Worm (Caenorhabditis elegans): ENCODE results near the gene ZK418.11.

The ZK418.11 gene

DNA sequence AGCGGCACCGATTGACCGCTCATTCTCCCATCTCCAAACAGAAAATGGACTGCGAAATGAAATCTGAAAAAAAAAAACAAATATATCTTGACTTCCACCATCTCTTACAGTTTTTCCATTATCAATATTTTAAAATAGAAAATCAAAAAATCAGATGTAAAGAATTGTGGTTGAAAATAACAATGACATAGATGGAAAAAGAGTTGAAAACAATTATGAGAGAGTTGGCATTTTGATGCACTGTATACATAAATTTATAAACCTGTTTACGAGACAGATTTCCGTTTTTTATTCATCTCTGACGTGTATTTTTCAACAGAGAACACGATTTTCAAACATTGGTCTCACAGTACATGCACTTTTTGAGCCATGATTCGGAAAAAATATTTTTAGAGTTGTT is 19.4 kb upstream of the ZK418.11 start, which contains the start of gene ZK418.7:
ZK418.7 (minus strand) TSS at position 101 of the 400 bp plus-strand sequence.
- TF ChIP-seq dao-5 (tag; optimal IDR thresholded peaks at IDR 0.05): no peak
- no peak for TF ChIP-seq him-1 (tag; optimal IDR thresholded peaks at IDR 0.05)
- TF ChIP-seq W03F9.2 (tag; optimal IDR thresholded peaks at IDR 0.05): no peak

DNA sequence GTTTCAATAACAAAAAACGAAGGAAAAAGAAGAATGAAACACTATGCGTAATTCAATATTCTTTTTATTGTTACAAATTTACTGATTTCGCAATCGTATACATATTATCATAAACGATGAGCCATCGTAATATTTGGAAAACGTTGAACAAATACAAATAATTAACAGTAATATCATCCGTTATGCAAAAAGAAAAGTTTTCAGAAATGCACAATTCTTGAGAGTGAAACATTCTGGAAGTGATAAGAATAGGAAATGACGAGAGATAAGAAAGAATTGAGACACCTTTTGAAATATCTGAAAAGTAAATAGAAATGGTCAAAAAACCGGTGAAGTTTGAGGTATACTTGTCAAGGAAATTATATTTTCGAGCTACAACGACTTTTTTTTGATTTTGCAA is 18.6 kb upstream of the ZK418.11 start:
- TF ChIP-seq dao-5 (tag; optimal IDR thresholded peaks at IDR 0.05): no peak
- TF ChIP-seq him-1 (tag; optimal IDR thresholded peaks at IDR 0.05): no peak
- TF ChIP-seq W03F9.2 (tag; optimal IDR thresholded peaks at IDR 0.05): no peak

DNA sequence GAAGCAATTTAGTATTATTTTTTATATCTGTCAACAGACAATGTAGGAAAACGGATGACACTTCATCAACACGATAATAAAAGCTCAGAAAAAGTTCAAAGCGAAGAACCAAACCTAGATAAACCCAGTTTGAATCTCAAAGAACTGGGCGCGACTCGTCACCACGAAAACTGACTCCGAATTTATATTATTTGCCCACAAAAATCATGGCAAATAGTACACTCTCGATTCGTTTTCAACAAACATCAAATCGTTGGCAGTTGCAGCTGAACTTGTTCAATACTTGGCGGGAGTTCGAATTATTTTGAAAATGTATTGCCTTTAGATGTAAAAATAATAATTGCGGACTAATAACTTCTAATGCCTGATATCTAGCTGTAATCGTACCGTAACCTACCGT is 17.0 kb upstream of the ZK418.11 start:
- TF ChIP-seq W03F9.2 (tag; optimal IDR thresholded peaks at IDR 0.05): no peak
- no peak for TF ChIP-seq dao-5 (tag; optimal IDR thresholded peaks at IDR 0.05)
- TF ChIP-seq him-1 (tag; optimal IDR thresholded peaks at IDR 0.05): no peak

DNA sequence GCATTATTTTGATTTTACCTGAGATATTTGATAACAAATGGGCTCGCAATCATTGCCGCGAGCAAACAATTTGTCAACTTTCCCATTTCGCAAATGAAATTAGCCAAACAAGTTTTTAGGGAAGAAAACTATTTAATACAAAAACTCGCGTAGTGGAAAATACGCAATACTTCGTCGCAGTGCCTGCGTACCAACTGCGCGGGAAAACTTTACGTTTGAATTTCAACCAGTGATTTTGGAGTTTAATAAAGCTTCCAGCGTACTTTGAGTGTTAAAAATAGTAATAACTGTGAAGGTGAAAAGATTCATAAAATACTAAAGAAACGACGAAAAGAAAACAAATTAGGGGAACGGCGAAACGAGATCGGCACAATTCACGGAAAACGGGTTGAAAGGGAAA is 15.2 kb upstream of the ZK418.11 start, which contains the start of gene tofu-7:
tofu-7 (minus strand) TSS at position 111 of the 400 bp plus-strand sequence.
- TF ChIP-seq W03F9.2 (tag; optimal IDR thresholded peaks at IDR 0.05) (no peak), dao-5 (tag; optimal IDR thresholded peaks at IDR 0.05) (no peak), him-1 (tag; optimal IDR thresholded peaks at IDR 0.05) (no peak)

DNA sequence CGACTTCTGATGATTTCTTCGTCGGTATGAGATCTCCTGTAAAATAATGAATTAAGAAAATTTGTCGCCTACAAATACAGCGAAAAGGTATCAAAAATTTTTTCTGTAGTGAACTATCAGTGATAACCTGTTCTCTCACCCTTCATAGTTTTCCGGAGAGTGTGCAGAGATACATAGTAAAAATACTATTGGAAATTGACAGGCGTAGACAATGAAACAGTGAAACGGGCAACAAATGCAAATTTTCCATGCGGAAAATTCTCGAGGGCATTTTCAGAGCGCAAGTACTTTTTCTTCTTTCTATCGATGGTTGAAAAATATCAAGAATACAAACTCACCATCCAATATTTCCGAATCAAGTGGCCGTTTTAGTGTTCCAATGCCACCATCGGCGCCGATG is 12.9 kb upstream of the ZK418.11 start:
- TF ChIP-seq W03F9.2 (tag; optimal IDR thresholded peaks at IDR 0.05): no peak
- TF ChIP-seq him-1 (tag; optimal IDR thresholded peaks at IDR 0.05): no peak
- TF ChIP-seq dao-5 (tag; optimal IDR thresholded peaks at IDR 0.05): no peak

DNA sequence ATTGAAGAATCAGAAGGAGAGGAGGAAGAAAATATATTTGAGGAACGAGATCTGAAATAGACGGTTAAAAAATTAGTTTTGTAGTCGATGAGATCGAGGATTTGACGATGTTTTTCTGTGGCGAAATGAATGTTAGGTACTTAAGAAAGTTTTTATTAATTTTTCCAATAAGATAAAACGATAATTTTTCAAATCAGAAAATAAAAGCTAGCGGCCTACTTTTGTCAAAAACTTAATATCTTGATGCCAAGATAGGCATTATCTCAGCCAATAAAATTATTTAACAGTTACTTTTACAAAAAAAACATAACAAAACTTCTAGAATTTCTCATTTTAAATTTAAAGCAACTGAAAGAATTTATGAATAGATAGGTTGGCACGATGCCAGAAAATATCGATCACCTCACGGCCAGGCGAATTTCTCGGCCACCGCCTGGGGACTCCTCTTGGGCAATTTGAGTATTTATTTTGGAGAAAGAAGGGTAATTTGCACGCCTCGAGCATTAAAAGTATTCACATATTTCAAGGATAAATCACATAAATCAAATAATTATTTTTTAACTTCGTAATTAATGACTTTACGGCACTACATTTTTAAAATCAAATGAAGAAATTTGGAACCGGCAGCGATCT is 12.3 kb upstream of the ZK418.11 start, which contains the start of gene fubl-2:
fubl-2 (minus strand) TSS at position 51 of the 633 bp plus-strand sequence.
- TF ChIP-seq him-1 (tag; optimal IDR thresholded peaks at IDR 0.05): no peak
- TF ChIP-seq dao-5 (tag; optimal IDR thresholded peaks at IDR 0.05): no peak
- peak; percentile 81 for TF ChIP-seq W03F9.2 (tag; optimal IDR thresholded peaks at IDR 0.05)

DNA sequence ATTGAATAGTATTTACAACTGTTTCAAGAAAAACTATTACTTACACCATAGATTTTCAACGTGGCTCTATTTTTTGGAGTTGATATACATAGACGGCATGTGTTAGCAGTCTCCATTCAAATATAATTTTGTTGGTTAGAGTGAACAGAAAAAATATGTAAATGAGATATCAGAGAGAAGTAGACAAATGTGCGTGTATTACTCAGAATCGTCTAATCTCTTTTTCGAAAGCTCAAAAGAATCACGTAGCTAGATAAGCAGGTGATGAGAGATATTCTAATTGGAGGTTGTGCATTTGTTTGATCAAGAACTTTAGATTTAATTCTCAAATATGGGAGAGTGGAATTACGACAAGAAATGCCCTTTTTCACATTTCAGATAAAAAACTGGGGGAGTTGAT is 9.5 kb upstream of the ZK418.11 start, which contains the start of gene ZK418.10:
ZK418.10 (minus strand) TSS at position 148 of the 400 bp plus-strand sequence.
- TF ChIP-seq W03F9.2 (tag; optimal IDR thresholded peaks at IDR 0.05) (no peak), dao-5 (tag; optimal IDR thresholded peaks at IDR 0.05) (no peak)

DNA sequence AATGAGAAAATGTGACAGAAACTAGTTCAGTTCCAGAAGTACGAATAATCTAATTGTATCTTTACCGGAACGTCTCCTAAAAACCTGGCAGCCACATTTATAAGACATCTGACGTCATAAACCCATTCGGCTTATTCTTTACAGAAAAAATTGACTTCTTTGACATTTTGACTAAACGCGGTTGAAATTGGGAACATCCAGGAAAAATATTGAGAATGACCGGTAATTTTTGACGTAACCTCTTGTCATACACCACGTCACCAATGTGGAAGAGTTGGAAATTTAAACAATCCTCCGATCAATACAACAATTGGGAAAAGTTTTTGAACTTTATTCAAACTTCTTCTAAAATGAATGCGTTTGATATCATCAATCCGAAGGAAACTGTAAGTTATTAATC is 9.0 kb upstream of the ZK418.11 start, which contains the start of gene ZK418.2:
ZK418.2 (plus strand) TSS at position 301 of the 400 bp plus-strand sequence.
- TF ChIP-seq W03F9.2 (tag; optimal IDR thresholded peaks at IDR 0.05): no peak
- TF ChIP-seq him-1 (tag; optimal IDR thresholded peaks at IDR 0.05): no peak
- no peak for TF ChIP-seq dao-5 (tag; optimal IDR thresholded peaks at IDR 0.05)

DNA sequence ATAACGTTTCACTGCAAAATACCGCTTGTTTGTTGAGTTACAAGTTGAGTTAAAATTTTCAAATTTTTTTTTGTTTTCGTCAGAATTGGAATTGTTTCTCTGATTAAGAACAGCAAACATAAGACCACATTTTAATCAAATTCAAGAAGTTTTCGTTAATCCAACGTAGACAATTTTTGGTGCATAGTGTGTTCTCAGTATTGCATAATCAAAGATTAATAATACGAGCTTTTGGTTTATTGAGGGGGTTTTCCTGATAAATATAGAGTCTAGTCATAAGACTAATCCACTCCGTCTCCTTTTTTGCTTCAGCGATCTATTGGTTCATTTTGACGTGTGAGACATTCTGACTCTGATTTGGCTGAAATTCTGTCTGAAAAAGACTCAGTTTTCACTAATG is 4.9 kb upstream of the ZK418.11 start, which contains the start of gene nhr-9:
nhr-9 (plus strand) TSS at position 307 of the 400 bp plus-strand sequence.
- TF ChIP-seq him-1 (tag; optimal IDR thresholded peaks at IDR 0.05) (no peak), dao-5 (tag; optimal IDR thresholded peaks at IDR 0.05) (no peak), W03F9.2 (tag; optimal IDR thresholded peaks at IDR 0.05) (no peak)

DNA sequence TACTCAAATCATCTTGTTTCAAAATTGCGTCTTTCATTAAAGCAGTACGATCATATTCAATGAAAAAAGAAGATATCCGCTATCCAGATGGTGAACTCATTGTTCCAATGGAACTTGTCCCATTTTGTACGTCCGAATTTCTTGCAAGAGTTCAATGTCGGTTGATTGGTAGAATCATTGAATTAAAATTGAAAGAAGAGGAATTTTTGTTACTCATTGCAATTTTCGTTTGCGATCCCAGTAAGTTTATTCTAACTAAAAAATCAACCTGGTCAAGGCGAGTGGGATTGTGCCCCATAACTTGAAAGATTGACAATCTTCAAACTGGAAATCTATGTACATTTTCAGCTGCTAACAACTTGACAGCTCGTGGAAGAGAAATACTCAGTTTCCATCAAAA is 3.6 kb upstream of the ZK418.11 start:
- no peak for TF ChIP-seq W03F9.2 (tag; optimal IDR thresholded peaks at IDR 0.05)
- TF ChIP-seq him-1 (tag; optimal IDR thresholded peaks at IDR 0.05): no peak
- no peak for TF ChIP-seq dao-5 (tag; optimal IDR thresholded peaks at IDR 0.05)

DNA sequence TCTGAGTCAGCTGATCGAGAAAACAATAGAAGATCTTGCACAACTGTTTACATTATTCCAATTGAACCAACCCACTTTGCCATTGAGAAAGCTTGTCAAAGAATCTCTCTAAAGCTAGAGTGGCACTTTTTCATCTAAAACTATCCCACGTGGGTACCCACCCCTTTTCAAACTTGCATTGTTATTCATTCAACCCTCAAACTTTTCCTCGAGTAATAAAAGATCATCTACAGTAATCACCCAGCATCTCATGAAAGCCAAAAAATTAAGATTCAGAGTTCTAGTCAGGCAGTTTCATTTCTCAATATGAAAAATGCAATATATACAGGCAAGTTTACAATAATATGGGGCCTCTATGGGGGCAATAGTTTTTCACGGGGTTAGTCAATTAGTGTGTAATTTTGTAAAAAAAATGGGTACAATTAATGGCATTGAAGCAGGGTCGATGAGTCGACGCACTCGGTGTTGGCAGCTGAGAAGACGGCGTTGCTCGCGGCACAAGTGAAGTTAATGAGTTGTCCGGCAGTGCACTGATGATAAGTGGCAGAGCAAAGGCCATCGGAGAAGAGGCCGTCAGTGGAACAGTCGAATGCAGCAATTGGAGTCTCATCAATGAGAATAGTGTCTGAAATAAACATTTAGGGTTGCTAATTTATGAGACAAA is 1.9 kb downstream of the ZK418.11 start:
- TF ChIP-seq W03F9.2 (tag; optimal IDR thresholded peaks at IDR 0.05): peak; percentile 21
- no peak for TF ChIP-seq him-1 (tag; optimal IDR thresholded peaks at IDR 0.05)

DNA sequence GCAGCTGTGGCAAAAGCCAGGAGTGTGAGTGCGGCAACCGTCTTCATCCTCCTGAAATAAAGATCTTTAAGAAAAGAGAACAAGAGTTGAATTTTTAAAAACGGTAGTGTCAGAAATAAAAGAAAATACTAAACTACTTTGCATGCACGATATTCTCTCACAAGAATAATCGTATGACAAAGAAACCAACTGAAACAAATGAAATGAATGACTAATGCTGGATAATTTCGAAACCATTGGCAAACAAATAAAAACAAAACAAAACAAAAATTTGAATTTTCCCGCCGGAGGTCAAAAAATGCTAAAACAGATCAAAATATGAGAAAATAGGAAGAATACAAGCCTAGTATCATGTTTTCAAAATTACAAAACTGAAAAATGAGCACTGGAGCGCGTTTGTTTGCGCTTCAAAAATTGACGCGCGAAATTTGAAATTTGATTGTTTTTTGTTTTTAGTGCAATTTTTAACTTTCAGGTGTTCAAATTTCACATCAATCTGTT is 3.9 kb downstream of the ZK418.11 start, which contains the start of gene cpg-2:
cpg-2 (minus strand) TSS at position 51 of the 501 bp plus-strand sequence.
- TF ChIP-seq W03F9.2 (tag; optimal IDR thresholded peaks at IDR 0.05) (no peak), dao-5 (tag; optimal IDR thresholded peaks at IDR 0.05) (no peak), him-1 (tag; optimal IDR thresholded peaks at IDR 0.05) (no peak)

DNA sequence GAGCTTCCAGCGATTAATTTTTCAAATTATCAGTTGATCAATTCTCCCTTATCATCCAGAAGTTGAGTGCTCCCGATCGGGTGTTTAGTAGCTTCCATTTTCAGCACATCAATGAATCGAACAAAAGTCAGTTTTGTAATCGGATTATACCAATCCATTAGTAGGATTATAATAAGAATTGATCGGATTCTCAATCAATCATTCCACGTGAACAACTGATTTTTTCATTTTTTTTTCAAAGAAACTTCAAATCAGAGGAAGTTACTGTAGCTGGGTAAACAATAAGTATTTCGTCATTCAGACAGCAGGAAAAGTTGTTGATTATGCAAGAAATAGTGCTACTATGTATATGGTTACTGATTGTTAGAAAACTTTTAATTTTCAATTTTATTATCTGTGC is 6.8 kb downstream of the ZK418.11 start:
- no peak for TF ChIP-seq W03F9.2 (tag; optimal IDR thresholded peaks at IDR 0.05)
- TF ChIP-seq dao-5 (tag; optimal IDR thresholded peaks at IDR 0.05): no peak
- TF ChIP-seq him-1 (tag; optimal IDR thresholded peaks at IDR 0.05): no peak

DNA sequence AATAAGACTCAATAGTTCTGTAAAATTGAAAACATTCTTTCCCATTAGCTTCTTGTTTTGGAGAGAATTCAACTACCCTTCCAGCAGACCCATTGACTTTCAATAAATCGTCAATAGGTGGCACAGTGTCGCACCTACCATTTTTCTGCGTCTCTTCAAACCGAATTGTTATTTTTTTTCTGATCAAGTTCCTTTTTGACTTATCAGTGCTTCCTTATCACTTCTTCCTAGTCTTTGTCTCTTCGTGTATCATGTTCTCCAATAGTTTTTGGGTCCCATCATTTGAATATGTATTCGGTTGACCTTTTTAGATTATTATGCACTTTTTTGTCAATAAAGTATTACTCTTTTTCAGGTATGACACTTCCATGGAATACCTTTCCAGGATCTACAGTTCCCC is 7.9 kb downstream of the ZK418.11 start, which contains the start of gene odd-1:
odd-1 (plus strand) TSS at position 349 of the 400 bp plus-strand sequence.
- no peak for TF ChIP-seq dao-5 (tag; optimal IDR thresholded peaks at IDR 0.05)
- no peak for TF ChIP-seq him-1 (tag; optimal IDR thresholded peaks at IDR 0.05)

Measured in whole organism, L4/young adult.